Worm (Caenorhabditis elegans): ENCODE measurements around the gene T19C4.24.

The T19C4.24 gene

ce11 chrV:11180951-11181350 is 34.1 kb upstream of the T19C4.24 start:
- TF ChIP-seq unc-86 (tag; optimal IDR thresholded peaks at IDR 0.05) (no peak), rnt-1 (tag; optimal IDR thresholded peaks at IDR 0.05) (no peak), K02D7.2 (tag; optimal IDR thresholded peaks at IDR 0.05) (no peak), sox-2 (GFP tag; IDR thresholded peaks at IDR 0.05) (no peak), elt-4 (tag; optimal IDR thresholded peaks at IDR 0.05) (no peak), T23F11.4 (GFP tag; optimal IDR thresholded peaks at IDR 0.05) (no peak), ceh-30 (tag; optimal IDR thresholded peaks at IDR 0.05) (no peak), pha-4 (tag; optimal IDR thresholded peaks at IDR 0.05) (no peak), elt-2 (tag; optimal IDR thresholded peaks at IDR 0.05) (no peak), ceh-34 (tag; optimal IDR thresholded peaks at IDR 0.05) (no peak), npax-4 (tag; optimal IDR thresholded peaks at IDR 0.05) (no peak), ceh-22 (tag; optimal IDR thresholded peaks at IDR 0.05) (no peak), C08G9.2 (tag; optimal IDR thresholded peaks at IDR 0.05) (no peak)

ce11 chrV:11177577-11177976 is 30.8 kb upstream of the T19C4.24 start, which contains the start of gene gpa-1:
Gene gpa-1 (minus strand): TSS chrV:11177677.
- TF ChIP-seq ceh-22 (tag; optimal IDR thresholded peaks at IDR 0.05) (no peak), ama-1 (optimal IDR thresholded peaks at IDR 0.05) (no peak), fkh-10 (GFP tag; optimal IDR thresholded peaks at IDR 0.05) (no peak), mec-3 (tag; optimal IDR thresholded peaks at IDR 0.05; ENCODE audit: borderline replicate concordance) (no peak), K02D7.2 (tag; optimal IDR thresholded peaks at IDR 0.05) (no peak), syd-9 (tag; optimal IDR thresholded peaks at IDR 0.05) (no peak), madf-2 (tag; optimal IDR thresholded peaks at IDR 0.05) (no peak), ceh-24 (tag; optimal IDR thresholded peaks at IDR 0.05) (no peak), ceh-48 (tag; optimal IDR thresholded peaks at IDR 0.05) (no peak), ttx-3 (tag; optimal IDR thresholded peaks at IDR 0.05) (no peak), C08G9.2 (tag; optimal IDR thresholded peaks at IDR 0.05) (no peak), hlh-8 (tag; optimal IDR thresholded peaks at IDR 0.05) (no peak), ceh-2 (tag; optimal IDR thresholded peaks at IDR 0.05) (no peak), fkh-6 (tag; optimal IDR thresholded peaks at IDR 0.05) (no peak)

ce11 chrV:11176693-11177304 is 30.0 kb upstream of the T19C4.24 start:
- TF ChIP-seq elt-2 (tag; optimal IDR thresholded peaks at IDR 0.05), result peak; percentile 46

- TF ChIP-seq pag-3 (tag; optimal IDR thresholded peaks at IDR 0.05; ENCODE audit: borderline replicate concordance) (no peak), nhr-11 (tag; optimal IDR thresholded peaks at IDR 0.05) (no peak), npax-4 (tag; optimal IDR thresholded peaks at IDR 0.05) (no peak), elt-4 (tag; optimal IDR thresholded peaks at IDR 0.05) (no peak)
Measured at ce11 chrV:11174663-11175062, 27.9 kb upstream of the T19C4.24 start.

- no peak for TF ChIP-seq fkh-6 (tag; optimal IDR thresholded peaks at IDR 0.05)
- peak; percentile 31 for TF ChIP-seq unc-42 (tag; optimal IDR thresholded peaks at IDR 0.05)
Measured at ce11 chrV:11172667-11173066, 25.9 kb upstream of the T19C4.24 start.

- TF ChIP-seq ttx-3 (tag; optimal IDR thresholded peaks at IDR 0.05), result no peak
- no peak for TF ChIP-seq ref-2 (tag; optimal IDR thresholded peaks at IDR 0.05)
- no peak for TF ChIP-seq unc-42 (tag; optimal IDR thresholded peaks at IDR 0.05)
- no peak for TF ChIP-seq npax-4 (tag; optimal IDR thresholded peaks at IDR 0.05)
- TF ChIP-seq unc-3 (GFP tag; conservative IDR thresholded peaks at IDR 0.05), result no peak
- no peak for TF ChIP-seq unc-3 (tag; optimal IDR thresholded peaks at IDR 0.05)
- no peak for TF ChIP-seq ceh-18 (tag; optimal IDR thresholded peaks at IDR 0.05)
- TF ChIP-seq rnt-1 (tag; optimal IDR thresholded peaks at IDR 0.05), result no peak
- no peak for TF ChIP-seq pha-4 (tag; optimal IDR thresholded peaks at IDR 0.05)
Measured at ce11 chrV:11171906-11172305, 25.1 kb upstream of the T19C4.24 start, which contains the start of gene T19C4.5. Gene T19C4.5 (plus strand): TSS chrV:11172213.

Measured in whole organism, late embryonic.